Fruit fly (Drosophila melanogaster): ENCODE data around the gene fid.

fid gene

DNA sequence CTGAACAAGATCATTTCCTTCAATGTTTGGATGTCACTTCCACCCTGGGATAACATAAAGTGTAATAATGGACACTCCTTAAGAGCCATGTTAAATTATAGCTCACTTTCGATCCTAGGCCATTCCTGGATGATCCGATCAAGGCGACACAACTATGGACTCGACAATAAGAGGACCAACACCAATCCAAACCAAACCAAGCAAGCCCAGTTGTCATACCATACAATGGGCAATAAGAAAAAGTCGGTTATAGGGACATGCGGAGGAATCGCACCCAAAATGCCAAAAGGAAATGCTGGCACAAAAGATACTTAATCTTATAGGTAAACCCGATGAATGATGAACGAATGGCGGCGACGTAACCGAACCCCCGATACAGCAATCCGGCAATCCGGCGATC lies 32.2 kb downstream of the fid start:
- no peak for TF ChIP-seq CG13296 (GFP tag; optimal IDR thresholded peaks at IDR 0.05)
- no peak for TF ChIP-seq stc (GFP tag; IDR thresholded peaks at IDR 0.05)
- peak; percentile 91 for TF ChIP-seq Elba2 (GFP tag; optimal IDR thresholded peaks at IDR 0.05)
- TF ChIP-seq sens (GFP tag), result peak; percentile 83
- no peak for TF ChIP-seq dysf (GFP tag; IDR thresholded peaks at IDR 0.05)
- 0 out of 3 replicates have a peak, but pooled peaks have one; percentile 43 for TF ChIP-seq CG2199 (GFP tag; IDR thresholded peaks at IDR 0.05)
- no peak for TF ChIP-seq B-H1 (GFP tag; IDR thresholded peaks at IDR 0.05)
- TF ChIP-seq CG15073 (GFP tag; optimal IDR thresholded peaks at IDR 0.05), result no peak
- no peak for TF ChIP-seq Myb (GFP tag; optimal IDR thresholded peaks at IDR 0.05)
- TF ChIP-seq CG8089 (GFP tag; optimal IDR thresholded peaks at IDR 0.05), result no peak
- 0 out of 4 replicates have a peak, but pooled peaks have one; percentile 14 for TF ChIP-seq Dll (GFP tag; IDR thresholded peaks at IDR 0.05; ENCODE audit: partially characterized antibody)
- TF ChIP-seq corto (GFP tag; optimal IDR thresholded peaks at IDR 0.05), result peak; percentile 34

- TF ChIP-seq onecut (GFP tag; IDR thresholded peaks at IDR 0.05) (no peak), CG11085 (GFP tag; IDR thresholded peaks at IDR 0.05) (no peak), esg (GFP tag; conservative IDR thresholded peaks at IDR 0.05) (no peak), CG42726 (GFP tag; IDR thresholded peaks at IDR 0.05; ENCODE audit: partially characterized antibody) (no peak), HmgZ (tag; optimal IDR thresholded peaks at IDR 0.05) (no peak), mirr (GFP tag; optimal IDR thresholded peaks at IDR 0.05) (peak; percentile 19), CG9727 (GFP tag; optimal IDR thresholded peaks at IDR 0.05) (no peak), dpn (GFP tag; optimal IDR thresholded peaks at IDR 0.05) (peak in 1 of 2 experiments; percentile 1), danr (GFP tag; IDR thresholded peaks at IDR 0.05) (no peak), wdn (GFP tag; IDR thresholded peaks at IDR 0.05) (no peak), dmrt99B (tag; optimal IDR thresholded peaks at IDR 0.05) (peak; percentile 14), CG9437 (GFP tag; optimal IDR thresholded peaks at IDR 0.05) (no peak), CkIIα-i1 (GFP tag; IDR thresholded peaks at IDR 0.05) (no peak), CG34422 (GFP tag; IDR thresholded peaks at IDR 0.05) (no peak), grau (tag; optimal IDR thresholded peaks at IDR 0.05) (no peak), CG17328 (GFP tag; IDR thresholded peaks at IDR 0.05) (no peak), zen (tag; optimal IDR thresholded peaks at IDR 0.05) (peak; percentile 23), Bgb (GFP tag; IDR thresholded peaks at IDR 0.05; ENCODE audit: partially characterized antibody) (no peak), CG12769 (tag; optimal IDR thresholded peaks at IDR 0.05) (peak; percentile 68), Poxn (GFP tag; IDR thresholded peaks at IDR 0.05) (no peak), CG5180 (GFP tag; optimal IDR thresholded peaks at IDR 0.05) (no peak), CG7357 (GFP tag; IDR thresholded peaks at IDR 0.05) (no peak), CG14965 (GFP tag; optimal IDR thresholded peaks at IDR 0.05; ENCODE audit: borderline replicate concordance) (no peak), her (GFP tag; optimal IDR thresholded peaks at IDR 0.05) (no peak), CG18619 (GFP tag; optimal IDR thresholded peaks at IDR 0.05) (no peak), ato (GFP tag; IDR thresholded peaks at IDR 0.05; ENCODE audit: partially characterized antibody) (no peak), Dip3 (GFP tag; optimal IDR thresholded peaks at IDR 0.05) (no peak), CG7372 (GFP tag; IDR thresholded peaks at IDR 0.05) (no peak), ERR (GFP tag; optimal IDR thresholded peaks at IDR 0.05) (no peak), NC2β (GFP tag; optimal IDR thresholded peaks at IDR 0.05) (no peak), CG31388 (GFP tag; optimal IDR thresholded peaks at IDR 0.05) (no peak), CG32767 (GFP tag; IDR thresholded peaks at IDR 0.05) (no peak), Hand (GFP tag; optimal IDR thresholded peaks at IDR 0.05) (no peak), Gsc (GFP tag; IDR thresholded peaks at IDR 0.05) (no peak), Adf1 (GFP tag; IDR thresholded peaks at IDR 0.05) (no peak), Camta (GFP tag; optimal IDR thresholded peaks at IDR 0.05) (no peak), CG9797 (GFP tag; optimal IDR thresholded peaks at IDR 0.05) (no peak), al (GFP tag; IDR thresholded peaks at IDR 0.05) (no peak)
Observed at dm6 chr3R:26002570-26003332, 32.9 kb downstream of the fid start.
